Fruit fly (Drosophila melanogaster): ENCODE measurements around the gene Wnt5.

dm6 chrX:18524594-18525266 is 19.5 kb upstream of the Wnt5 start:
- TF ChIP-seq D1 (tag; optimal IDR thresholded peaks at IDR 0.05) = no peak
- TF ChIP-seq Pif1A (GFP tag; optimal IDR thresholded peaks at IDR 0.05) = peak; percentile 24
- no peak for TF ChIP-seq fd96Ca (GFP tag; IDR thresholded peaks at IDR 0.05)
- TF ChIP-seq CG9948 (tag; optimal IDR thresholded peaks at IDR 0.05) = peak; percentile 41
- no peak for TF ChIP-seq EcR (GFP tag; optimal IDR thresholded peaks at IDR 0.05)
- TF ChIP-seq CG10348 (GFP tag; IDR thresholded peaks at IDR 0.05) = no peak
- TF ChIP-seq CG14655 (GFP tag; optimal IDR thresholded peaks at IDR 0.05) = peak; percentile 66
